Worm (Caenorhabditis elegans): ENCODE data around the gene R10H1.1.

DNA sequence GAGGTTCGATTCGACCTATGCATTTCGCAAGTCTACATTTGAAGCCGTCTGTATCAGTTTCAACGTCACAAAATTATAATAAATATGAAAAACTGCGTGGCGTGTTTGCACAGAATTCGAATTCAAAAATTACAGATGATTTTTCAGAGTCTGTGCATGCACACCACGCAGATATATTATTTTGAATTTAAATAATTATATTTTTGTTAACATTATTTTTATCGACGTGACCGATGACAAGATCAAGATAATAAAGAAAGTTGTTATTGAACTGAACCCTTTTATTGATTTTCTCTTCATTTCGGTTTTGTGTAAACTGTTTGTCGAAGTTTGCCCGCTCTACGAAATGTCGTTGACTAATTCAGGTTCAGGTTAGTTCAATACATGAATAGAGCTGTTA, 10.8 kb downstream of the R10H1.1 start, which contains the start of gene C28F5.1:
- TF ChIP-seq unc-39 (tag; optimal IDR thresholded peaks at IDR 0.05) (no peak), nhr-76 (tag; optimal IDR thresholded peaks at IDR 0.05) (no peak), drap-1 (GFP tag; optimal IDR thresholded peaks at IDR 0.05) (no peak), hlh-1 (tag; optimal IDR thresholded peaks at IDR 0.05) (no peak), nhr-237 (tag; optimal IDR thresholded peaks at IDR 0.05) (no peak), mep-1 (tag; optimal IDR thresholded peaks at IDR 0.05) (no peak), blmp-1 (tag; optimal IDR thresholded peaks at IDR 0.05) (no peak), lin-32 (GFP tag; optimal IDR thresholded peaks at IDR 0.05) (no peak), ztf-11 (tag; optimal IDR thresholded peaks at IDR 0.05) (no peak), elt-3 (tag; optimal IDR thresholded peaks at IDR 0.05) (no peak), mab-5 (tag; optimal IDR thresholded peaks at IDR 0.05) (no peak)

All from whole organism, mixed stage, embryonic.